Fruit fly (Drosophila melanogaster) S2 (cell line): ENCODE measurements around the gene Fuca.

Experiments used
- CG8478 ChIP-seq: fragments of >200 bp; optimal IDR thresholded peaks from 2 replicates; lab custom pipeline; 2018
- CTCF ChIP-seq, 2 experiments: fragments of >200 bp; optimal IDR thresholded peaks; 2 replicates each; lab custom pipeline; 2018

DNA sequence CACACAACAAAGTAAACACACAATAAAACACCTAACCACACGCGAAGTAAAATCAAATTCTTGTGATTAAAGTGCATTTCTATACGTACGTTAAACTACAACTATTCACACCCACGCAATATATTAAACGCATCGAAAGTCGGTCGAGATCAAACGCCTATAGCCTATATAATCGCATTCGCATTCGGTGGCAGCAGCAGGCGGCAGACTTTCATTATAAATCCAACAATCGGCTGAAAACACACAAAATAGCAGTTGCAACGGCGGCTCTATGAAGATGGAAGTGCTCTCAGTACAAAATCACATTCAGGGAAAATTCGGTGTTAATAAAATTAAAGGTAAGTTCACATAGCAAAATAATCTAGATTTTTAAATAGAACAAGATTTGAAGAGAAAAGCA lies 34.2 kb downstream of the Fuca start:
- no peak for TF ChIP-seq CTCF (optimal IDR thresholded peaks at IDR 0.05; lab: Kevin White, UChicago)
- no peak for TF ChIP-seq CG8478
